Worm (Caenorhabditis elegans) whole organism, L4 larva: ENCODE results near the gene C16B8.2.
A peak's percentile ranks its signal among the peaks of the same experiment; 100 is the strongest.

Source experiments
- F26F4.8 ChIP-seq: fragments of 200-800 bp; sonication (Bioruptor generic); conservative IDR thresholded peaks from 2 replicates; pipeline ENCODE4 v1.3.6; 2022; ENCODE audit warnings: missing genetic modification characterization, missing compliant biosample characterization
- T20F7.1 ChIP-seq: fragments of 200-800 bp; sonication (Bioruptor generic); optimal IDR thresholded peaks from 2 replicates; lab custom pipeline; 2018; ENCODE audit warnings: mild to moderate bottlenecking, missing genetic modification characterization, missing compliant biosample characterization
- aha-1 ChIP-seq: fragments of 150-350 bp; peaks from one replicate; lab custom pipeline; 2014; ENCODE audit warnings: missing biosample characterization, missing genetic modification characterization
- aly-2 ChIP-seq: sonication (generic microtip); optimal IDR thresholded peaks from 2 replicates; lab custom pipeline; 2018; ENCODE audit warnings: missing biosample characterization, missing genetic modification characterization
- attf-4 ChIP-seq: sonication (generic microtip); optimal IDR thresholded peaks from 3 replicates; lab custom pipeline; 2017; ENCODE audit warnings: missing biosample characterization, missing genetic modification characterization
- ceh-28 ChIP-seq: fragments of 150-350 bp; optimal IDR thresholded peaks from 2 replicates; lab custom pipeline; 2014; ENCODE audit warnings: missing biosample characterization, missing genetic modification reagents, missing genetic modification characterization
- dpl-1 ChIP-seq: fragments of 150-350 bp; optimal IDR thresholded peaks from 2 replicates; lab custom pipeline; 2014; ENCODE audit warnings: missing biosample characterization, missing genetic modification reagents, missing genetic modification characterization
- egl-43 ChIP-seq: fragments of 200-800 bp; sonication (Bioruptor generic); IDR thresholded peaks from 2 replicates; pipeline ENCODE4 v1.3.6; 2022; ENCODE audit warnings: missing genetic modification reagents, missing genetic modification characterization, missing compliant biosample characterization
- hlh-11 ChIP-seq: fragments of 200-800 bp; sonication (Bioruptor generic); optimal IDR thresholded peaks from 2 replicates; lab custom pipeline; 2018; ENCODE audit warnings: mild to moderate bottlenecking, missing genetic modification characterization, missing compliant biosample characterization
- lin-13 ChIP-seq: fragments of 150-350 bp; optimal IDR thresholded peaks from 2 replicates; lab custom pipeline; 2014; ENCODE audit warnings: missing biosample characterization, missing genetic modification reagents, missing genetic modification characterization
- lin-38 ChIP-seq: fragments of 200-800 bp; sonication (Bioruptor generic); IDR thresholded peaks from 2 replicates; pipeline ENCODE4 v1.3.6; 2022; ENCODE audit warnings: missing genetic modification reagents, missing genetic modification characterization, missing compliant biosample characterization
- mdl-1 ChIP-seq, 2 experiments: fragments of 150-350 bp in 1 of 2; sonication (generic microtip) in 1 of 2; optimal IDR thresholded peaks; 2 replicates each; lab custom pipeline; 2014 to 2017; ENCODE audit warnings: missing biosample characterization in 2 of 2, missing genetic modification characterization in 2 of 2
- mdt-29 ChIP-seq: fragments of 200-800 bp; sonication (Bioruptor generic); IDR thresholded peaks from 2 replicates; pipeline ENCODE4 v1.3.6; 2022; ENCODE audit warnings: missing genetic modification reagents, missing genetic modification characterization, missing compliant biosample characterization
- mes-2 ChIP-seq: sonication (generic microtip); optimal IDR thresholded peaks from 2 replicates; lab custom pipeline; 2016; ENCODE audit warnings: missing genotype, mild to moderate bottlenecking, missing genetic modification characterization, missing compliant biosample characterization; ENCODE audit not compliant: poor library complexity, severe bottlenecking
- nhr-102 ChIP-seq: sonication (generic microtip); optimal IDR thresholded peaks from 2 replicates; lab custom pipeline; 2016; ENCODE audit warnings: mild to moderate bottlenecking, missing genetic modification characterization, moderate library complexity, missing compliant biosample characterization
- nhr-28 ChIP-seq: fragments of 150-350 bp; optimal IDR thresholded peaks from 2 replicates; lab custom pipeline; 2014; ENCODE audit warnings: missing biosample characterization, missing genetic modification characterization
- php-3 ChIP-seq: fragments of 200-800 bp; sonication (Bioruptor generic); IDR thresholded peaks from 2 replicates; pipeline ENCODE4 v1.3.6; 2022; ENCODE audit warnings: missing genetic modification reagents, missing genetic modification characterization, missing compliant biosample characterization
- saeg-2 ChIP-seq: fragments of 200-800 bp; sonication (Bioruptor generic); IDR thresholded peaks from 2 replicates; pipeline ENCODE4 v1.3.6; 2022; ENCODE audit warnings: missing genetic modification reagents, missing genetic modification characterization, missing compliant biosample characterization
- spr-3 ChIP-seq: fragments of 200-800 bp; sonication (Bioruptor generic); optimal IDR thresholded peaks from 2 replicates; lab custom pipeline; 2018; ENCODE audit warnings: mild to moderate bottlenecking, missing genetic modification characterization, missing compliant biosample characterization
- tra-1 ChIP-seq: fragments of 200-800 bp; sonication (Bioruptor generic); IDR thresholded peaks from 2 replicates; pipeline ENCODE4 v1.3.6; 2022; ENCODE audit warnings: missing genetic modification reagents, missing genetic modification characterization, missing compliant biosample characterization
- unc-39 ChIP-seq: sonication (generic microtip); optimal IDR thresholded peaks from 2 replicates; lab custom pipeline; 2017; ENCODE audit warnings: missing biosample characterization, missing genetic modification characterization
- vab-7 ChIP-seq: fragments of 200-800 bp; sonication (Bioruptor generic); IDR thresholded peaks from 2 replicates; pipeline ENCODE4 v1.3.6; 2022; ENCODE audit warnings: missing genetic modification reagents, missing genetic modification characterization, missing compliant biosample characterization

C16B8.2 gene

ce11 chrX:3915748-3916147 is 50.5 kb downstream of the C16B8.2 start, which contains the start of gene idpp-9:
idpp-9 (minus strand) TSS chrX:3915848.
- no peak for TF ChIP-seq T20F7.1 (GFP tag; lab: Kevin White, UChicago)
- TF ChIP-seq nhr-102, result no peak
- TF ChIP-seq saeg-2 (GFP tag; lab: Robert Waterston, UW), result no peak
- TF ChIP-seq nhr-28 (tag; lab: Kevin White, UChicago), result no peak
- no peak for TF ChIP-seq dpl-1 (GFP tag; lab: Kevin White, UChicago)
- no peak for TF ChIP-seq hlh-11
- no peak for TF ChIP-seq F26F4.8 (GFP tag; lab: Robert Waterston, UW)
- TF ChIP-seq mdl-1 (tag; optimal IDR thresholded peaks at IDR 0.05; lab: Kevin White, UChicago), result no peak
- TF ChIP-seq mes-2, result no peak
- TF ChIP-seq attf-4 (tag; lab: Kevin White, UChicago), result no peak
- TF ChIP-seq lin-13, result no peak
- no peak for TF ChIP-seq mdt-29
- no peak for TF ChIP-seq ceh-28 (tag; lab: Kevin White, UChicago)
- no peak for TF ChIP-seq unc-39 (tag; lab: Kevin White, UChicago)
- TF ChIP-seq tra-1, result no peak
- no peak for TF ChIP-seq lin-38 (GFP tag; lab: Robert Waterston, UW)

DNA sequence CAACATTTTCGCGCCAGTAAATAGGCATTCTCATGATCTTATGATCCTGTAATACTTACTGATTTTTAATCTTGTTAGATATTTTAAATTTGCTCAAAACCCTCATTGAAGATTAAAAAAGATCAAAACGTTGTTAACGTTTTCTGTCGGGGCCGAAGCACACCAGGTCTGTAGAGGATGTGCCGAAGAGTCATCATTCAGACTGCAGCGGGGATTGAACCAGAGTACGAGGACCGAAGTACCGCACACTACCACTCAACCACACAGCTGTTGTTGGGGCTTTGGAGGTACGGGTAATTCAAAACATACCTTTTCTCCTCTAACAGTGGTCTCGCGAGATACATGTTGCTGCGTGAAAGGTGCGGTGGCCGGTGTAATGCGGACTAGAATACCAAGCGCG is 52.0 kb downstream of the C16B8.2 start:
- TF ChIP-seq vab-7 (peak; percentile 44; the same call in 1 of the 2 replicates), nhr-102 (no peak), egl-43 (GFP tag; lab: Robert Waterston, UW) (0 out of 2 replicates have a peak, but pooled peaks have one; percentile 35), aly-2 (tag; lab: Kevin White, UChicago) (no peak), php-3 (0 out of 2 replicates have a peak, but pooled peaks have one; percentile 27), spr-3 (no peak), aha-1 (tag; lab: Kevin White, UChicago) (peak; percentile 81)
